Fruit fly (Drosophila melanogaster) whole organism, embryonic: ENCODE measurements around the gene MICU3.

Experiments used
- CG10366 ChIP-seq: fragments of 200-800 bp; sonication (Bioruptor generic); IDR thresholded peaks from 2 replicates; pipeline ENCODE4 v1.3.6; 2022; ENCODE audit warnings: missing biosample characterization, missing genetic modification characterization
- CG11093 ChIP-seq: fragments of 200-800 bp; sonication (Bioruptor generic); IDR thresholded peaks from 3 replicates; pipeline ENCODE4 v1.3.6; 2022; ENCODE audit warnings: missing biosample characterization, missing genetic modification characterization
- CG11560 ChIP-seq: fragments of 200-800 bp; sonication (Bioruptor generic); IDR thresholded peaks from 3 replicates; pipeline ENCODE4 v1.3.6; 2022; ENCODE audit warnings: missing biosample characterization, missing genetic modification characterization
- CG1233 ChIP-seq: fragments of 200-800 bp; sonication (Bioruptor generic); optimal IDR thresholded peaks from 4 replicates; lab custom pipeline; 2018; ENCODE audit warnings: missing biosample characterization, mild to moderate bottlenecking, missing genetic modification characterization
- CG15011 ChIP-seq: fragments of 200-800 bp; sonication (Bioruptor generic); optimal IDR thresholded peaks from 3 replicates; lab custom pipeline; 2018; ENCODE audit warnings: missing biosample characterization, mild to moderate bottlenecking, missing genetic modification characterization
- CG16779 ChIP-seq: fragments of 200-800 bp; sonication (Bioruptor generic); IDR thresholded peaks from 2 replicates; pipeline ENCODE4 v1.3.6; 2022; ENCODE audit warnings: missing biosample characterization, missing genetic modification characterization
- CG16863 ChIP-seq: fragments of 200-800 bp; sonication (Bioruptor generic); optimal IDR thresholded peaks from 3 replicates; lab custom pipeline; 2016; ENCODE audit warnings: missing biosample characterization, missing genetic modification characterization
- CG17829 ChIP-seq: fragments of 200-800 bp; optimal IDR thresholded peaks from 2 replicates; lab custom pipeline; 2019; ENCODE audit warnings: missing biosample characterization, mild to moderate bottlenecking, missing genetic modification characterization, moderate library complexity
- CG18599 ChIP-seq: fragments of 200-800 bp; sonication (Bioruptor generic); optimal IDR thresholded peaks from 3 replicates; lab custom pipeline; 2017; ENCODE audit warnings: missing biosample characterization, missing genetic modification characterization, mild to moderate bottlenecking, moderate library complexity, missing genetic modification reagents
- CG2129 ChIP-seq: fragments of 200-800 bp; sonication (Bioruptor generic); IDR thresholded peaks from 2 replicates; pipeline ENCODE4 v1.3.6; 2022; ENCODE audit warnings: missing biosample characterization, missing genetic modification characterization; ENCODE audit not compliant: partially characterized antibody
- CG31388 ChIP-seq: fragments of 200-800 bp; sonication (Bioruptor generic); optimal IDR thresholded peaks from 2 replicates; lab custom pipeline; 2016; ENCODE audit warnings: missing biosample characterization, missing genetic modification characterization
- CG3407 ChIP-seq: fragments of 200-800 bp; sonication (Bioruptor generic); optimal IDR thresholded peaks from 2 replicates; lab custom pipeline; 2018; ENCODE audit warnings: missing biosample characterization, mild to moderate bottlenecking, missing genetic modification characterization
- CG3838 ChIP-seq: fragments of 200-800 bp; sonication (Bioruptor generic); optimal IDR thresholded peaks from 3 replicates; lab custom pipeline; 2016; ENCODE audit warnings: missing biosample characterization, missing genetic modification characterization
- CG4854 ChIP-seq: fragments of 200-800 bp; sonication (Bioruptor generic); optimal IDR thresholded peaks from 2 replicates; lab custom pipeline; 2016; ENCODE audit warnings: missing biosample characterization, missing genetic modification characterization, inconsistent platforms
- CG6175 ChIP-seq: fragments of 200-800 bp; sonication (Bioruptor generic); IDR thresholded peaks from 3 replicates; pipeline ENCODE4 v1.3.6; 2022; ENCODE audit warnings: missing biosample characterization, missing genetic modification characterization
- CG9797 ChIP-seq: fragments of 200-800 bp; sonication (Bioruptor generic); optimal IDR thresholded peaks from 3 replicates; lab custom pipeline; 2018; ENCODE audit warnings: missing biosample characterization, mild to moderate bottlenecking, missing genetic modification characterization
- CoRest ChIP-seq: fragments of 200-800 bp; sonication (Bioruptor generic); optimal IDR thresholded peaks from 3 replicates; lab custom pipeline; 2018; ENCODE audit warnings: missing biosample characterization, mild to moderate bottlenecking, missing genetic modification characterization, moderate library complexity
- CrebB ChIP-seq: fragments of 200-800 bp; sonication (Bioruptor generic); optimal IDR thresholded peaks from 3 replicates; lab custom pipeline; 2018; ENCODE audit warnings: missing biosample characterization, mild to moderate bottlenecking, missing genetic modification characterization
- ERR ChIP-seq: fragments of 200-800 bp; sonication (Bioruptor generic); optimal IDR thresholded peaks from 2 replicates; lab custom pipeline; 2016; ENCODE audit warnings: missing biosample characterization, missing genetic modification characterization
- HLH54F ChIP-seq: fragments of 200-800 bp; sonication (Bioruptor generic); optimal IDR thresholded peaks from 3 replicates; lab custom pipeline; 2016; ENCODE audit warnings: missing biosample characterization, missing genetic modification characterization
- Hand ChIP-seq: fragments of 200-800 bp; sonication (Bioruptor generic); optimal IDR thresholded peaks from 2 replicates; lab custom pipeline; 2017; ENCODE audit warnings: mild to moderate bottlenecking, missing biosample characterization, missing genetic modification reagents, missing genetic modification characterization
- HmgZ ChIP-seq: fragments of 200-800 bp; sonication (Bioruptor generic); optimal IDR thresholded peaks from 2 replicates; lab custom pipeline; 2018; ENCODE audit warnings: missing biosample characterization, mild to moderate bottlenecking, missing genetic modification characterization
- Hr39 ChIP-seq: fragments of >200 bp; optimal IDR thresholded peaks from 2 replicates; lab custom pipeline; 2017
- MBD-R2 ChIP-seq: fragments of 200-800 bp; sonication (Bioruptor generic); IDR thresholded peaks from 2 replicates; pipeline ENCODE4 v1.3.6; 2022; ENCODE audit warnings: missing biosample characterization, missing genetic modification characterization
- Max ChIP-seq: fragments of 200-800 bp; sonication (Bioruptor generic); optimal IDR thresholded peaks from 2 replicates; lab custom pipeline; 2016; ENCODE audit warnings: missing biosample characterization, mild to moderate bottlenecking, missing genetic modification characterization
- NC2α ChIP-seq: fragments of 200-800 bp; sonication (Bioruptor generic); optimal IDR thresholded peaks from 2 replicates; lab custom pipeline; 2016; ENCODE audit warnings: missing biosample characterization, missing genetic modification characterization
- NC2β ChIP-seq: fragments of 200-800 bp; sonication (Bioruptor generic); optimal IDR thresholded peaks from 2 replicates; lab custom pipeline; 2016; ENCODE audit warnings: missing biosample characterization, missing genetic modification characterization
- Poxn ChIP-seq: fragments of 200-800 bp; sonication (Bioruptor generic); IDR thresholded peaks from 2 replicates; pipeline ENCODE4 v1.3.6; 2022; ENCODE audit warnings: missing biosample characterization, missing genetic modification characterization
- YL-1 ChIP-seq: fragments of 200-800 bp; sonication (Bioruptor generic); optimal IDR thresholded peaks from 3 replicates; lab custom pipeline; 2017; ENCODE audit warnings: missing biosample characterization, mild to moderate bottlenecking, missing genetic modification characterization
- bowl ChIP-seq: fragments of 200-800 bp; sonication (Bioruptor generic); IDR thresholded peaks from 2 replicates; pipeline ENCODE4 v1.3.6; 2022; ENCODE audit warnings: missing biosample characterization, missing genetic modification characterization
- caup ChIP-seq: fragments of 200-800 bp; sonication (Bioruptor generic); optimal IDR thresholded peaks from 3 replicates; lab custom pipeline; 2017; ENCODE audit warnings: missing biosample characterization, mild to moderate bottlenecking, missing genetic modification characterization, moderate library complexity; ENCODE audit not compliant: severe bottlenecking
- croc ChIP-seq: fragments of 200-800 bp; sonication (Bioruptor generic); conservative IDR thresholded peaks from 3 replicates; pipeline ENCODE4 v1.3.6; 2022; ENCODE audit warnings: missing biosample characterization, missing genetic modification characterization
- fd96Cb ChIP-seq: fragments of 200-800 bp; sonication (Bioruptor generic); optimal IDR thresholded peaks from 2 replicates; lab custom pipeline; 2018; ENCODE audit warnings: missing biosample characterization, mild to moderate bottlenecking, missing genetic modification characterization, moderate library complexity
- grn ChIP-seq: fragments of 200-800 bp; sonication (Bioruptor generic); optimal IDR thresholded peaks from 3 replicates; lab custom pipeline; 2017; ENCODE audit warnings: missing biosample characterization, missing genetic modification characterization
- gsb-n ChIP-seq: fragments of 200-800 bp; sonication (Bioruptor generic); optimal IDR thresholded peaks from 3 replicates; lab custom pipeline; 2018; ENCODE audit warnings: missing biosample characterization, mild to moderate bottlenecking, missing genetic modification characterization
- h ChIP-seq: fragments of >200 bp; optimal IDR thresholded peaks from 2 replicates; lab custom pipeline; 2017
- hkb ChIP-seq, 2 experiments: fragments of 200-800 bp in 1 of 2; fragments of >200 bp in 1 of 2; sonication (Bioruptor generic) in 1 of 2; IDR thresholded peaks in 1 of 2; optimal IDR thresholded peaks in 1 of 2; 2 replicates each; pipeline versions ENCODE4 v1.3.6 to Lab custom; 2017 to 2022; ENCODE audit warnings: missing biosample characterization in 1 of 2, missing genetic modification characterization in 1 of 2
- hth ChIP-seq: fragments of >200 bp; optimal IDR thresholded peaks from 2 replicates; lab custom pipeline; 2017; ENCODE audit warnings: inconsistent platforms
- jing ChIP-seq: fragments of 200-800 bp; sonication (Bioruptor generic); optimal IDR thresholded peaks from 2 replicates; lab custom pipeline; 2018; ENCODE audit warnings: missing biosample characterization, mild to moderate bottlenecking, missing genetic modification characterization
- jumu ChIP-seq: fragments of 200-800 bp; sonication (Bioruptor generic); optimal IDR thresholded peaks from 3 replicates; lab custom pipeline; 2016; ENCODE audit warnings: missing biosample characterization, missing genetic modification characterization
- lbe ChIP-seq: fragments of 200-800 bp; sonication (Bioruptor generic); optimal IDR thresholded peaks from 2 replicates; lab custom pipeline; 2016; ENCODE audit warnings: missing biosample characterization, mild to moderate bottlenecking, missing genetic modification characterization
- lola ChIP-seq, 3 experiments: fragments of >200 bp in 2 of 3; fragments of 200-800 bp in 1 of 3; sonication (Bioruptor generic) in 1 of 3; optimal IDR thresholded peaks; 2 replicates each; lab custom pipeline; 2017 to 2019; ENCODE audit warnings: missing biosample characterization in 3 of 3, missing genetic modification characterization in 3 of 3, mild to moderate bottlenecking in 1 of 3, moderate library complexity in 1 of 3
- pan ChIP-seq, 4 experiments: fragments of >200 bp in 3 of 4; fragments of 200-800 bp in 1 of 4; sonication (Bioruptor generic) in 1 of 4; optimal IDR thresholded peaks in 3 of 4; IDR thresholded peaks in 1 of 4; 2 replicates each; pipeline versions ENCODE4 v1.3.6 to Lab custom; 2017 to 2022; ENCODE audit warnings: missing biosample characterization in 2 of 4, missing genetic modification characterization in 2 of 4, mixed read lengths in 1 of 4
- shn ChIP-seq: fragments of 200-800 bp; sonication (Bioruptor generic); optimal IDR thresholded peaks from 3 replicates; lab custom pipeline; 2016; ENCODE audit warnings: missing biosample characterization, missing genetic modification characterization
- tna ChIP-seq: fragments of 200-800 bp; sonication (Bioruptor generic); IDR thresholded peaks from 2 replicates; pipeline ENCODE4 v1.3.6; 2022; ENCODE audit warnings: missing biosample characterization, missing genetic modification characterization; ENCODE audit not compliant: partially characterized antibody
- trem ChIP-seq: fragments of 200-800 bp; optimal IDR thresholded peaks from 3 replicates; lab custom pipeline; 2019; ENCODE audit warnings: missing biosample characterization, mild to moderate bottlenecking, missing genetic modification characterization, moderate library complexity
- unc-4 ChIP-seq: fragments of 200-800 bp; sonication (Bioruptor generic); IDR thresholded peaks from 2 replicates; pipeline ENCODE4 v1.3.6; 2022; ENCODE audit warnings: missing biosample characterization, missing genetic modification characterization; ENCODE audit not compliant: partially characterized antibody
- vfl ChIP-seq: fragments of 200-800 bp; sonication (Bioruptor generic); optimal IDR thresholded peaks from 2 replicates; lab custom pipeline; 2016; ENCODE audit warnings: missing biosample characterization, missing genetic modification characterization

The MICU3 gene

DNA sequence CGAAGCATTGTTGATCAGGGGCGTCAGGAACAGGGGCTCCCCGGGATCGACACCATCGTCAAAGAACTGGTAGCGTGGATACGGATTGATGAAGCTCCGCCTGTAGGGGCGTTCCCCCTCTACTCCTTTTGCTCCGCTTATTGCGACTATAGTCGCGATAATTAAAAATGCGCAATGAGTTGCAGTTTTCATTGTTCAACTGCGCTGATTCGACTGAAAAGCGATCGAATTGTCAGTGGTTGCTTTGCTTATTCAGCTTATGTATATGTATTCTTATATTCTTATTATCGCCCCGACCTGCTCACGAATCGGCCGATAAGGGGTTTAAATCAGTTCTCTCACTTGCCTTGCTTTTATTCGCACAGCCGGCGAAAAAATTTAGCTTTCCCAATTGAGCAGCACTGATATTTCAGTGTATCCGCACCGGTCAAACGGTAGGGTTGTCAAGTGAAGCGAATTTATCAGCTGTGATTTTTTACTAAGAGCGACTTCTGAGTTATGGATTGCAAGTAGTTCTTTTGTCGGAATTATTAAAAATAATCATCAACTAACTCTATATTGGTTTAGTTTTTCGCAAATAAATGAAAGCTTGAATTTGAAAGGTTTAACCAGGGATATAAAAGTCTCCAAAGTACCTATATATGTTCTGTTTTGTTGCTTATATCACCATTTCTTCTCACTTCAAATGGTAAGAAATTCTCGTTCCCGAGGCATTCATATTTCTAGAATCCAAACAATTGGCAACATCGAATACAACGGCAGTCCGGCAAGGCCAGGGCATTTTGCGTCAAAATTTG is 17.1 kb downstream of the MICU3 start, which contains the start of the genes CG4572 and CG4686 (continued):
- peak; percentile 92 for TF ChIP-seq CG17829 (tag; lab: Kevin White, UChicago)
- TF ChIP-seq trem (tag; lab: Kevin White, UChicago), result peak; percentile 81
- peak; percentile 29 for TF ChIP-seq CG3407 (GFP tag; lab: Kevin White, UChicago)
- TF ChIP-seq tna (GFP tag; lab: Robert Waterston, UW), result 0 out of 2 replicates have a peak, but pooled peaks have one; percentile 46
- no peak for TF ChIP-seq lbe (GFP tag; lab: Kevin White, UChicago)
- TF ChIP-seq HLH54F (GFP tag; lab: Kevin White, UChicago), result peak; percentile 85
- peak; percentile 70 for TF ChIP-seq croc (GFP tag; lab: Robert Waterston, UW)
- TF ChIP-seq CG16779 (GFP tag; lab: Robert Waterston, UW), result no peak
- no peak for TF ChIP-seq Hand
- peak; percentile 72 for TF ChIP-seq shn
- TF ChIP-seq CrebB (tag; lab: Kevin White, UChicago), result peak; percentile 40
- TF ChIP-seq CG15011, result peak; percentile 40
- peak; percentile 51 for TF ChIP-seq caup (GFP tag; lab: Kevin White, UChicago)
- peak; percentile 23 for TF ChIP-seq jing (GFP tag; lab: Kevin White, UChicago)
- peak; percentile 63 for TF ChIP-seq ERR (GFP tag; lab: Kevin White, UChicago)
- peak; percentile 44; the same call in 1 of the 3 replicates for TF ChIP-seq CG6175 (GFP tag; lab: Robert Waterston, UW)
- peak; percentile 72 for TF ChIP-seq CG16863 (GFP tag; lab: Kevin White, UChicago)
- peak; percentile 61 for TF ChIP-seq CG10366
- TF ChIP-seq CG3838, result peak; percentile 11
- TF ChIP-seq jumu, result peak; percentile 65
- peak in 1 of 3 experiments; percentile 62 for TF ChIP-seq lola (GFP tag; optimal IDR thresholded peaks at IDR 0.05; lab: Kevin White, UChicago)
- peak; percentile 60 for TF ChIP-seq YL-1 (GFP tag; lab: Kevin White, UChicago)
- peak; percentile 85 for TF ChIP-seq CoRest (tag; lab: Kevin White, UChicago)
- peak; percentile 32 for TF ChIP-seq gsb-n
- 0 out of 2 replicates have a peak, but pooled peaks have one; percentile 39 for TF ChIP-seq unc-4 (GFP tag; lab: Robert Waterston, UW)
- TF ChIP-seq hth (lab: Kevin White, UChicago), result no peak
- TF ChIP-seq CG31388, result peak; percentile 55
- TF ChIP-seq MBD-R2 (GFP tag; lab: Robert Waterston, UW), result peak; percentile 60
- no peak for TF ChIP-seq bowl (GFP tag; lab: Robert Waterston, UW)
- TF ChIP-seq CG1233 (GFP tag; lab: Kevin White, UChicago), result peak; percentile 80
- TF ChIP-seq pan (optimal IDR thresholded peaks at IDR 0.05; lab: Kevin White, UChicago), result no peak
- peak in 1 of 2 experiments; percentile 74 for TF ChIP-seq pan (GFP tag; optimal IDR thresholded peaks at IDR 0.05 in 1 of 2, IDR thresholded peaks at IDR 0.05 in 1 of 2)
- TF ChIP-seq CG9797 (GFP tag; lab: Kevin White, UChicago), result peak; percentile 22
- TF ChIP-seq CG18599, result peak; percentile 78
- TF ChIP-seq CG11560 (tag; lab: Robert Waterston, UW), result peak; percentile 39; the same call in 1 of the 3 replicates
- no peak for TF ChIP-seq Poxn (GFP tag; lab: Robert Waterston, UW)
- peak; percentile 74 for TF ChIP-seq vfl (GFP tag; lab: Kevin White, UChicago)
- peak; percentile 45 for TF ChIP-seq NC2α (GFP tag; lab: Kevin White, UChicago)
- TF ChIP-seq CG2129 (GFP tag; lab: Robert Waterston, UW), result no peak
- peak; percentile 77 for TF ChIP-seq Max (GFP tag; lab: Kevin White, UChicago)
- TF ChIP-seq CG11093 (GFP tag; lab: Robert Waterston, UW), result peak; percentile 61; the same call in 1 of the 3 replicates
- TF ChIP-seq h (lab: Kevin White, UChicago), result no peak
- TF ChIP-seq hkb (optimal IDR thresholded peaks at IDR 0.05; lab: Kevin White, UChicago), result peak; percentile 65
- peak; percentile 63 for TF ChIP-seq hkb (GFP tag; IDR thresholded peaks at IDR 0.05; lab: Robert Waterston, UW)
- peak; percentile 67 for TF ChIP-seq NC2β (GFP tag; lab: Kevin White, UChicago)
- peak; percentile 69 for TF ChIP-seq fd96Cb (tag; lab: Kevin White, UChicago)
- TF ChIP-seq Hr39, result no peak
- peak; percentile 78 for TF ChIP-seq CG4854 (GFP tag; lab: Kevin White, UChicago)
- TF ChIP-seq HmgZ (tag; lab: Kevin White, UChicago), result peak; percentile 66
- peak; percentile 13 for TF ChIP-seq grn (GFP tag; lab: Kevin White, UChicago)
